Fruit fly (Drosophila melanogaster) S2 (cell line): ENCODE measurements around the gene CG7518.

ENCODE experiments used
- CG8478 ChIP-seq: fragments of >200 bp; optimal IDR thresholded peaks from 2 replicates; lab custom pipeline; 2018
- CTCF ChIP-seq, 2 experiments: fragments of >200 bp; optimal IDR thresholded peaks; 2 replicates each; lab custom pipeline; 2018

CG7518 gene

DNA sequence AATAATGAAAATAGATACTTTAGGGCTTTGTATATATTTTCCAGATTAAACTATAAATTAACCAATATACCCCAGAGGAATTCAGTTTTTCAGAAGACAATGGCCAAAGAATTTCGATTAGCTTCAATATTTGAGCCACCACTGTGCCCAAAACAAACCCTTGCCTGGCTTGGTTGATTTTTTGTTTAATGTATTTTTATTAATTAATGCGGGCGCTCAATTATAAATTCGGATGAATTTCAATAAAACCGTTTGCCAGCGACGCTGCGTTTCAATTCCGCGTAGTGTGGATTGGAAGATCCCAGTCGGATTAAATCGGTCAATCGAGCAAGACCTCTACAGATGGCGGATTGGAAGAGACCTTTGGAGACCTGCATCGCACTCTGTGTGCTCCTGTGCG is 43.9 kb downstream of the CG7518 start, which contains the start of gene CG11670:
TSS of gene CG11670 (plus strand) at position 301 of the 400 bp plus-strand sequence.
- no peak for TF ChIP-seq CTCF (optimal IDR thresholded peaks at IDR 0.05; lab: Kevin White, UChicago)
- TF ChIP-seq CG8478 (lab: Kevin White, UChicago), result no peak

DNA sequence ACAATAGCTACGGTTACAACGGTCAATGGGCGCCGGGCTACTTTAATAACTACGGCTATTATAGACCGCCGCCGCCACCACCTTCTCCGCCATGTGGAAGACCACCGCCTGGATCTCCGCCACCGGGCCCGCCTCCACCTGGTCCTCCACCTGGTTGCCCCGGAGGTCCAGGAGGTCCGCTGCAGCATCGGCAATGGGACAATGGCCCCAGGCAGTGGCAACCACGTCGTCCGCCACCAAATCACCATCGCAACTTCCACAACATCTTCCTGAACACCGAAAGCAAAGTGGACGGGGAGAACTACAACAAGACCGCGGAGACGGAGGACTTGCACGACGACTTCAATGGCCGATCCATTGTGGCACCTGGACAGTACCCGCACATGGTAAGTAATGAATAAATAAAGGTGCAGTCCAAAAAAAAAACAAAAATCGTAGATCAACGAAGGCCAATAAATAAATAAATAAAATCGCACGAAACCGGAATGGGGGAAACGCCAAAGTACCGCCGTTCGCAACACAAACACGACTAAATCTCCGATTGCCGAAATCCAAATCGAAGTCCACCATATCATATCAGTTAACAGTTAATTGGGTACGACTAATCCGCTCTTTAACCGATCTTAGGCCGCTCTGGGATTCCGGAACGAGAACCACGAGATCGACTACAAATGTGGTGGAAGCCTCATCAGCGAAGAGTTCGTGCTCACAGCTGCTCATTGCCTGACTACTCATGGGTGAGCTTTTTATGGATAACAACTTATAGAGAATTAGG is 44.6 kb downstream of the CG7518 start, which contains the start of gene snk:
TSS of gene snk (minus strand) at position 513 of the 775 bp plus-strand sequence.
- TF ChIP-seq CTCF (optimal IDR thresholded peaks at IDR 0.05; lab: Kevin White, UChicago), result no peak
- TF ChIP-seq CG8478 (lab: Kevin White, UChicago), result no peak

DNA sequence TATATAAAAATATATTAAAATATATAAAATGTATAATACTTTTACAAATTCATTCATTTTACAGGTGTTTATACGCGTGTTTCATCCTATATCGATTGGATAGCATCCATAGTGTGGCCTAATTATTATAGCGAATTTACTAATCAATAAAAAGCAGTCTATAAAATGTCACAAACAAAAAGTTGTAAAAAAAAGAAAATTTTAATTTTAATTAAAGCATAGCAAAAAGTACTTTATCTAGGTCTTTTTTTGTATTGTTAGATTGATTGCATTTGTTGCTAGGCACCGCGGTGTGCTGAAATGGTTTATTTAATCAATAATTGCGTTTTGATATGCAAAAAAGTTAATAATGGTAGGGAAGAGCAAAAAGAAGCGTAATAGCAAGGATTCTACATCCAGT is 46.0 kb downstream of the CG7518 start, which contains the start of gene CG45122:
TSS of gene CG45122 (plus strand) at position 301 of the 400 bp plus-strand sequence.
- no peak for TF ChIP-seq CG8478 (lab: Kevin White, UChicago)
- no peak for TF ChIP-seq CTCF (optimal IDR thresholded peaks at IDR 0.05; lab: Kevin White, UChicago)

DNA sequence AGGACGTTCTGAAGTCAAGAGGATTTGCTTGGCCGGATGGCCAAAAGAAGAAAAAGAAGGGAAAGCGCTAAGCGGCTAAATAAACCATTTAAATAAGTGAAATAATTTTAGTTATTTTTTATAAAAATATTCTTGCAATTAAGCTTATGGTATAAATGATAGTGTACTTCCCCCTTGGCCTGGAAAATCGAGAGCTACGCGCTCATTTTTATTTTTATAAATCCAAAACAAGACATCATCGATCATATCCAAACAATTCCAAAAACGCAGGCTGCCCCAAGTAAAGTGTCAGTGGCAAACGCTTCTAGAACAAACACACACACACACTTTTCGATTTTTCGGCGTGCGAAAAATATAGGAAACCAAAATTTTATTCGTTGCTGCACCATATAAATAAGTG is 46.6 kb downstream of the CG7518 start, which contains the start of gene Hsc70-2:
TSS of gene Hsc70-2 (plus strand) at position 301 of the 400 bp plus-strand sequence.
- no peak for TF ChIP-seq CTCF (optimal IDR thresholded peaks at IDR 0.05; lab: Kevin White, UChicago)
- no peak for TF ChIP-seq CG8478 (lab: Kevin White, UChicago)

DNA sequence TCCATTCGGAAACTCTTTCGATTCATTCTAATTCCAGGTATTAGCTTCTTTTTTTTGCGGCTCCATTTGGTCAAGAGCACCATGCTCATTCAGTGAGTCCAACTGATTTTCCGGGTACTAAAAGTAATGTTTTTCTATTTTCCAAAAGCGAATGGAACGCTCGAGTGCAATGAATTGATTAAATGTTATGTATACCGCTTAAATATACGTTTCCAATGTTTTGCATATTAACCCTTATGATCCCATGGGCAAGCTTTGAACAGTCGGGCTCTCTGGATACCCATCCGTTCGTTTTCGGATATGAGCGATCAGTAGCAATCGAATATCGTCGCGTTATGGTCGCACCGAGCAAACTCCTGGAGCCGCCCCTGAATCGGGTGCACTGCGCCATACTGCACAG is 49.5 kb downstream of the CG7518 start, which contains the start of gene CG31157:
TSS of gene CG31157 (plus strand) at position 301 of the 400 bp plus-strand sequence.
- no peak for TF ChIP-seq CTCF (optimal IDR thresholded peaks at IDR 0.05; lab: Kevin White, UChicago)
- TF ChIP-seq CG8478 (lab: Kevin White, UChicago), result no peak

DNA sequence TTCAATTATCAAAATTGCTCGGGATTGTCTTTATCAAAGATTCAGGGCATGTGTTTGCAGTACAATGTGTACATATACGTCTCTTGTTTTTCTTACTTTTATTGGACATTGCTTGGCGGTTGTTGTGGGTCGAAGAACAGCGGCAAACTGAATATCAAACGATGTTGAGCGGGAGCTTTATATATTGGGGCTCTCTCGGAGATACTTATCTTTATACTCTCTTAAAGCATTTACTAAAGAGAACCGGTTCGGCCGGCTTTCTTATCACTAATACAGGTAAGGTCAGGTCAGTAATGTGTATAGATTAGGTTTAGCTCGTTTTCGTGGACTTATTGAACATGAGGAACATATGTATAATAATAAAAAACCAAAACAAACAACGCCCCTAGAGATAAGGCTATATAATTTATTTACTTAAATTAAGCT is 53.4 kb downstream of the CG7518 start, which contains the start of gene CG7966:
TSS of gene CG7966 (minus strand) at position 156 of the 426 bp plus-strand sequence.
- TF ChIP-seq CG8478 (lab: Kevin White, UChicago) (no peak), CTCF (optimal IDR thresholded peaks at IDR 0.05; lab: Kevin White, UChicago) (no peak)

DNA sequence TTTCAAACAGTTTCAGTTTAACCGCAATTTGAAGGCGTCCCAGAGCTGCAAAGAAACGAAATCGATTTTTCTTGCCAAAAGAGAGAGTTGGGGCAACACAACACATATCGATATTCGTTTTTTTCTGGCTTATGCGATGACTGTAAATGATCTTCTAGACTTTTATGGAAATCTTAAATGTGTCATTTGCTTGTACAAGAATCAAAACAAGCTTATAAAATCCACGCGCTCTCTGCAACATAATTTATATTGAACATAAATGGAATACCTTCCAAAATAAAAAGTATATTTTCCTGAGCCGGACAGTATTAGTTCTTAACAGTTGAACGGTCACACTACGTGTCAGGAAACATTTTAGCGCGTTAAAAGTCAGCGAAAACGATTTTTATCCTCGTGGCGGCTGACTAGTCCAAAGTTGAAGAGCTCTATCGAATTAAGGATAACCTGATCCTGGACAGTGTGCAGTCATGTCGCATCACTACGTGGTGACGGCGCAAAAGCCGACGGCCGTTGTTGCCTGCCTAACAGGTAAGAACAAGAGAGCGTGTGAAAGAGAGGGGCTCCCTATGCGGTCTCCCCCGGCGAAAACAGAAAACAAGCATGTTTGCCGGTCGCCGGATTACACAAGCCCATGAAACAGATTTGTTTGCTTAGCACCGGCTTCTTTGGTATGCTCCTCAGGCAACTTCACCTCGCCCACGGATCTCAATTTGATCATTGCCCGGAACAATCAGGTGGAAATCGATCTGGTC is 54.2 kb downstream of the CG7518 start, which contains the start of gene pic:
TSS of gene pic (plus strand) at position 304 of the 752 bp plus-strand sequence.
- TF ChIP-seq CTCF (optimal IDR thresholded peaks at IDR 0.05; lab: Kevin White, UChicago) (no peak), CG8478 (lab: Kevin White, UChicago) (no peak)

DNA sequence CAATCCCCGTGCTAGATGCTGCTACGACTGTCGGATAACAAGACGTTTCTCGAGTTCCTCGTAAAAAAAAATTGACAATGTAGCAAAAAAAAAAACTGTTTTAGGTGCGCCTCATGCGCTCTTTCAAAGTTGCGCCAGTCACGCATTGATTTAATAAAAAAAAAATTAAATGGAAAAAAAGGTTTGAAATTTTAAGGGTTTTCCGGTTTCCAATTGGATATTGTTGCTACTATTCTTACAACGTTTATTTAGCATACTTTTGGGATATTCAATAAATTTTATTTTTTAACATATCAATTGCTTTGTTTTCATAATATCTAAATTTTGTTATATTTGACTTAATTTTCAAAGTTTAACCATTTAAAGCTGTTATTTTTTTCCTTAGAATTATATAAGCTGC is 58.7 kb downstream of the CG7518 start:
- TF ChIP-seq CTCF (optimal IDR thresholded peaks at IDR 0.05; lab: Kevin White, UChicago), result no peak
- no peak for TF ChIP-seq CG8478 (lab: Kevin White, UChicago)

DNA sequence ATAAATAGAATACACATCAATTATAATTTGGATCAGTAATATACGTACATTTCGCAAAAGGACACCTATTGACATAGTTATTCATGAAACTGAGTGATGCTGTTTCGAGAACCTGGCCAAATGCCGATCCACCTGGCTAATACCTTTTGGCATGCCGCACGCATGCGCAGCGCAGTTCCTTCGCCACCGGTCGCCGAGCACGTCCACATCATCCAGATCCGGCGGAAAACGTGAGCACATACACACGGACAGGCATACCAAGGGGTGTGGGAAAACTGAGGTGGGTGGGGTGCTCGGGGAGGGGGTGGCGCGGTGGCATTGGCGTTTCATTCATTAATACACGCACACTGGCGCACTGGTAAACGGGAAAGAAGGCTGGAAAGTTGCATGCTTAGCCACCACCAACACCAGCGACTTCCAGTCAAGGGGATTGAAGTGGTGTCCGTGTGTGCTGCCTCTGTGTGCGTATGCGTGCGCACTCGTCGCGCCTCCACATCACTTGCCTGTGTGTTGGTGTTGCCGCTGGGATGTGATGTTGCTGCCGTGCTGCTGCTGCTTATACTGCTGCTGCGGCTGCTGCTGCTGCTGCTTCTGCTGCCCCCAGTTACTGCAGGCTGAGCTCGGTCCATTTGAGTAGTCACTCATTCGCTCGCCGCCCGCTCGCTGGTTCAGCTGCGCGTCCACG is 59.4 kb downstream of the CG7518 start, which contains the start of gene sim:
TSS of gene sim (plus strand) at position 635 of the 685 bp plus-strand sequence.
- TF ChIP-seq CG8478 (lab: Kevin White, UChicago), result no peak
- TF ChIP-seq CTCF (optimal IDR thresholded peaks at IDR 0.05; lab: Kevin White, UChicago), result no peak
